Fruit fly (Drosophila melanogaster): ENCODE results near the gene ranshi.

dm6 chr3R:8704669-8705068 lies 24.8 kb downstream of the ranshi start:
- TF ChIP-seq svp (GFP tag) (no peak), Gug (GFP tag; IDR thresholded peaks at IDR 0.05) (no peak), Sox102F (GFP tag; optimal IDR thresholded peaks at IDR 0.05) (no peak), salr (GFP tag; optimal IDR thresholded peaks at IDR 0.05) (no peak), Met (GFP tag; optimal IDR thresholded peaks at IDR 0.05) (no peak), pdm3 (GFP tag; optimal IDR thresholded peaks at IDR 0.05) (no peak), CG34406 (GFP tag; optimal IDR thresholded peaks at IDR 0.05) (no peak), Ets21C (GFP tag; optimal IDR thresholded peaks at IDR 0.05) (no peak), fd59A (GFP tag; optimal IDR thresholded peaks at IDR 0.05) (no peak), CG11902 (GFP tag; optimal IDR thresholded peaks at IDR 0.05) (no peak), lz (GFP tag; optimal IDR thresholded peaks at IDR 0.05) (no peak), spab (GFP tag; optimal IDR thresholded peaks at IDR 0.05) (no peak), Sox15 (GFP tag; optimal IDR thresholded peaks at IDR 0.05) (no peak)

Data from whole organism, prepupa.